Fruit fly (Drosophila melanogaster): ENCODE results near the gene CG13658.

CG13658 gene

DNA sequence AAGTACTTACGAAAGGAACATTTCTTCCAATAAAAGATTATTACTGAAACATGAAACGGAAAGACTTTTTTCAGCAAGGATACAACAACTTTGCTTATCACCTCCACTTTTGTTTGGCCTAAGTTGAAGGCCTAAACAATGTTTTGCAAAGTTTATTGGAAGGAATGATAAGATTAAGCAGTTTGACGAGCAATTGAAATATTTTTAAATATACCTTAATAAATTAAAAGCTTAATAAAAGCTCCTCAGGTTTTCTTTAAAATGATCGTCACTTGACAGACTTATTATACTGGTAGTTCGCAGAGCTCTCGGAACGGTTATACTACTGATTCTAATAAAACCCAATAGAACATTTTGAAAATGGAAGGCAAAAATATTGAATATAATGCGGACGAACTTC is 2.1 kb upstream of the CG13658 start, which contains the start of gene CG31104:
Gene CG31104 (plus strand): TSS at position 301 of the 400 bp plus-strand sequence.
- TF ChIP-seq Dfd (GFP tag; optimal IDR thresholded peaks at IDR 0.05) (no peak), CrebA (GFP tag; optimal IDR thresholded peaks at IDR 0.05; ENCODE audit: borderline replicate concordance) (no peak), Rel (GFP tag; optimal IDR thresholded peaks at IDR 0.05) (no peak), Rel (tag; optimal IDR thresholded peaks at IDR 0.05) (no peak)

DNA sequence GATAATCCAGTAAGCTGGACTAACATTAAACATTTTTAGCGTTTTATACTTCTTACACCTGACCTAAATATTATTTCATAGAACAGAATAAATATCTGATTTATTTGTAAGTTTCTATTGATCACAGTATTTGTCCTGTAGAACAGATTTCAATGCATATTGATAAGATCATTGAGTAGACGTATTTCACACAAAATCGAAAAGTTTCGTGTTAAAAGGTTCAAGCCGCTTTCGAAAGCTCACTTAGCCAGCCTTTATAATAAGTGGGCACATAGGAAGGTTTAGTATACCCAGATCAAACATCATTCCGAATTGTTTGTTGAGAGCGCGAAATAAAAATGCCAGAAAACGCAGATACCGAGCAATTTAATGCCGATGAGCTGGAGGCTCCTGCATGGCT is 2.3 kb downstream of the CG13658 start, which contains the start of gene CG11893:
Gene CG11893 (plus strand): TSS at position 301 of the 400 bp plus-strand sequence.
- TF ChIP-seq pan (optimal IDR thresholded peaks at IDR 0.05) (no peak), Dfd (GFP tag; optimal IDR thresholded peaks at IDR 0.05) (no peak), ey (GFP tag; optimal IDR thresholded peaks at IDR 0.05) (no peak), Hr78 (GFP tag; optimal IDR thresholded peaks at IDR 0.05) (no peak), CG9705 (GFP tag; optimal IDR thresholded peaks at IDR 0.05) (no peak), foxo (GFP tag; optimal IDR thresholded peaks at IDR 0.05) (no peak), br (GFP tag; optimal IDR thresholded peaks at IDR 0.05) (no peak), HLH106 (tag; optimal IDR thresholded peaks at IDR 0.05) (no peak), OdsH (GFP tag; optimal IDR thresholded peaks at IDR 0.05) (no peak), Hnf4 (GFP tag; optimal IDR thresholded peaks at IDR 0.05) (no peak), CG32264 (GFP tag; optimal IDR thresholded peaks at IDR 0.05) (no peak), Rel (GFP tag; optimal IDR thresholded peaks at IDR 0.05) (no peak), Rel (tag; optimal IDR thresholded peaks at IDR 0.05) (no peak), sv (GFP tag; optimal IDR thresholded peaks at IDR 0.05) (no peak), Jra (GFP tag; optimal IDR thresholded peaks at IDR 0.05) (no peak), sage (GFP tag; optimal IDR thresholded peaks at IDR 0.05) (no peak)

- TF ChIP-seq sage (GFP tag; optimal IDR thresholded peaks at IDR 0.05), result peak; percentile 67
- peak; percentile 74 for TF ChIP-seq brk (GFP tag; optimal IDR thresholded peaks at IDR 0.05)
- no peak for TF ChIP-seq Hr78 (GFP tag; optimal IDR thresholded peaks at IDR 0.05)
- peak; percentile 93 for TF ChIP-seq CrebA (GFP tag; optimal IDR thresholded peaks at IDR 0.05; ENCODE audit: borderline replicate concordance)
- peak; percentile 64 for TF ChIP-seq h (GFP tag; optimal IDR thresholded peaks at IDR 0.05)
- TF ChIP-seq Rel (GFP tag; optimal IDR thresholded peaks at IDR 0.05), result peak; percentile 85
- no peak for TF ChIP-seq Rel (tag; optimal IDR thresholded peaks at IDR 0.05)
- peak; percentile 21 for TF ChIP-seq rgr (GFP tag; optimal IDR thresholded peaks at IDR 0.05)
- TF ChIP-seq Hr83 (GFP tag; optimal IDR thresholded peaks at IDR 0.05; ENCODE audit: poor library complexity, severe bottlenecking), result no peak
- peak; percentile 16 for TF ChIP-seq OdsH (GFP tag; optimal IDR thresholded peaks at IDR 0.05)
- no peak for TF ChIP-seq jim (GFP tag; optimal IDR thresholded peaks at IDR 0.05)
Observed at dm6 chr3R:25292864-25293284, 5.6 kb downstream of the CG13658 start, which contains the start of gene CG31098. CG31098 (minus strand) TSS chr3R:25292977.

- TF ChIP-seq Jra (GFP tag; optimal IDR thresholded peaks at IDR 0.05) (peak; percentile 32), Dfd (GFP tag; optimal IDR thresholded peaks at IDR 0.05) (no peak), Dif (GFP tag; optimal IDR thresholded peaks at IDR 0.05; ENCODE audit: partially characterized antibody) (peak; percentile 7), br (GFP tag; optimal IDR thresholded peaks at IDR 0.05) (peak; percentile 14), fru (GFP tag; optimal IDR thresholded peaks at IDR 0.05) (peak; percentile 39), Sp1 (GFP tag; optimal IDR thresholded peaks at IDR 0.05) (no peak), dl (GFP tag; optimal IDR thresholded peaks at IDR 0.05; ENCODE audit: insufficient read depth in 1 of 2, partially characterized antibody in 2 of 2) (peak in 1 of 2 experiments; percentile 60), h (GFP tag; optimal IDR thresholded peaks at IDR 0.05) (peak; percentile 93), sage (GFP tag; optimal IDR thresholded peaks at IDR 0.05) (peak; percentile 7), Vsx2 (GFP tag; optimal IDR thresholded peaks at IDR 0.05; ENCODE audit: partially characterized antibody) (peak; percentile 37), CrebA (GFP tag; optimal IDR thresholded peaks at IDR 0.05; ENCODE audit: borderline replicate concordance) (peak; percentile 82), Hr83 (GFP tag; optimal IDR thresholded peaks at IDR 0.05; ENCODE audit: poor library complexity, severe bottlenecking) (peak; percentile 12), Hnf4 (GFP tag; optimal IDR thresholded peaks at IDR 0.05) (peak; percentile 40), dsf (GFP tag; optimal IDR thresholded peaks at IDR 0.05; ENCODE audit: borderline replicate concordance) (no peak), rgr (GFP tag; optimal IDR thresholded peaks at IDR 0.05) (peak; percentile 33), Rel (GFP tag; optimal IDR thresholded peaks at IDR 0.05) (no peak), Rel (tag; optimal IDR thresholded peaks at IDR 0.05) (peak; percentile 84)
Observed at dm6 chr3R:25295320-25296020, 8.2 kb downstream of the CG13658 start, which contains the start of gene CG31102. CG31102 (minus strand) TSS chr3R:25295594.

- TF ChIP-seq Rel (GFP tag; optimal IDR thresholded peaks at IDR 0.05) (no peak), Rel (tag; optimal IDR thresholded peaks at IDR 0.05) (no peak), GATAd (GFP tag; optimal IDR thresholded peaks at IDR 0.05) (no peak), foxo (GFP tag; optimal IDR thresholded peaks at IDR 0.05) (no peak), N (GFP tag; optimal IDR thresholded peaks at IDR 0.05) (no peak), Dfd (GFP tag; optimal IDR thresholded peaks at IDR 0.05) (no peak), CG32264 (GFP tag; optimal IDR thresholded peaks at IDR 0.05) (no peak), brk (GFP tag; optimal IDR thresholded peaks at IDR 0.05) (no peak), tai (GFP tag; optimal IDR thresholded peaks at IDR 0.05) (no peak), fru (GFP tag; optimal IDR thresholded peaks at IDR 0.05) (no peak), br (GFP tag; optimal IDR thresholded peaks at IDR 0.05) (no peak), OdsH (GFP tag; optimal IDR thresholded peaks at IDR 0.05) (no peak), dl (GFP tag; optimal IDR thresholded peaks at IDR 0.05; ENCODE audit: insufficient read depth in 1 of 2, partially characterized antibody in 2 of 2) (no peak), HLH106 (tag; optimal IDR thresholded peaks at IDR 0.05) (no peak), psq (GFP tag; optimal IDR thresholded peaks at IDR 0.05) (no peak), Myc (optimal IDR thresholded peaks at IDR 0.05) (no peak), sage (GFP tag; optimal IDR thresholded peaks at IDR 0.05) (no peak), dsf (GFP tag; optimal IDR thresholded peaks at IDR 0.05; ENCODE audit: borderline replicate concordance) (no peak), Vsx2 (GFP tag; optimal IDR thresholded peaks at IDR 0.05; ENCODE audit: partially characterized antibody) (no peak)
Observed at dm6 chr3R:25297678-25298077, 10.4 kb downstream of the CG13658 start, which contains the start of gene CG31097. CG31097 (minus strand) TSS chr3R:25297778.

All from whole organism, wandering third instar larva.